Worm (Caenorhabditis elegans) whole organism, L4 larva: ENCODE measurements around the gene ZK177.11.

Experiments used
- F37D6.2 ChIP-seq: sonication (generic microtip); optimal IDR thresholded peaks from 2 replicates; lab custom pipeline; 2016; ENCODE audit warnings: mild to moderate bottlenecking, missing genetic modification characterization, missing compliant biosample characterization
- T20F7.1 ChIP-seq: fragments of 200-800 bp; sonication (Bioruptor generic); optimal IDR thresholded peaks from 2 replicates; lab custom pipeline; 2018; ENCODE audit warnings: mild to moderate bottlenecking, missing genetic modification characterization, missing compliant biosample characterization
- Y5F2A.4 ChIP-seq: fragments of 200-800 bp; sonication (Bioruptor generic); optimal IDR thresholded peaks from 2 replicates; lab custom pipeline; 2018; ENCODE audit warnings: mild to moderate bottlenecking, missing genetic modification characterization, missing compliant biosample characterization
- ZK337.2 ChIP-seq: fragments of 200-800 bp; sonication (Bioruptor generic); IDR thresholded peaks from 2 replicates; pipeline ENCODE4 v1.3.6; 2022; ENCODE audit warnings: missing genetic modification reagents, missing genetic modification characterization, missing compliant biosample characterization
- ZK546.5 ChIP-seq, 2 experiments: sonication (generic microtip); optimal IDR thresholded peaks; 2 replicates each; lab custom pipeline; 2017; ENCODE audit warnings: missing biosample characterization in 2 of 2, missing genetic modification characterization in 2 of 2
- aha-1 ChIP-seq: fragments of 150-350 bp; peaks from one replicate; lab custom pipeline; 2014; ENCODE audit warnings: missing biosample characterization, missing genetic modification characterization
- aly-2 ChIP-seq: sonication (generic microtip); optimal IDR thresholded peaks from 2 replicates; lab custom pipeline; 2018; ENCODE audit warnings: missing biosample characterization, missing genetic modification characterization
- ceh-20 ChIP-seq: fragments of 200-800 bp; sonication (Bioruptor generic); IDR thresholded peaks from 2 replicates; pipeline ENCODE4 v1.3.6; 2022; ENCODE audit warnings: missing genetic modification reagents, missing genetic modification characterization, missing compliant biosample characterization
- ceh-62 ChIP-seq: sonication (generic microtip); optimal IDR thresholded peaks from 2 replicates; lab custom pipeline; 2017; ENCODE audit warnings: missing biosample characterization, missing genetic modification characterization
- ceh-82 ChIP-seq: sonication (generic microtip); optimal IDR thresholded peaks from 2 replicates; lab custom pipeline; 2017; ENCODE audit warnings: missing biosample characterization, missing genetic modification characterization
- ctbp-1 ChIP-seq: fragments of 200-800 bp; sonication (Bioruptor generic); IDR thresholded peaks from 2 replicates; pipeline ENCODE4 v1.3.6; 2022; ENCODE audit warnings: missing genetic modification reagents, missing genetic modification characterization, missing compliant biosample characterization
- daf-16 ChIP-seq, 3 experiments: sonication (generic microtip); optimal IDR thresholded peaks; 2 replicates each; lab custom pipeline; 2016 to 2017; ENCODE audit warnings: missing genetic modification characterization in 3 of 3, missing genetic modification reagents in 3 of 3, mild to moderate bottlenecking in 2 of 3, missing compliant biosample characterization in 2 of 3, missing biosample characterization in 1 of 3, moderate library complexity in 1 of 3
- daf-19 ChIP-seq: fragments of 200-800 bp; sonication (Bioruptor generic); conservative IDR thresholded peaks from 2 replicates; pipeline ENCODE4 v1.3.6; 2022; ENCODE audit warnings: missing genetic modification characterization, missing compliant biosample characterization
- dpl-1 ChIP-seq: fragments of 150-350 bp; optimal IDR thresholded peaks from 2 replicates; lab custom pipeline; 2014; ENCODE audit warnings: missing biosample characterization, missing genetic modification reagents, missing genetic modification characterization
- duxl-1 ChIP-seq: sonication (generic microtip); optimal IDR thresholded peaks from 2 replicates; lab custom pipeline; 2016; ENCODE audit warnings: mild to moderate bottlenecking, missing genetic modification characterization, moderate library complexity, missing compliant biosample characterization; ENCODE audit not compliant: poor library complexity
- dve-1 ChIP-seq: sonication (generic microtip); optimal IDR thresholded peaks from 2 replicates; lab custom pipeline; 2017; ENCODE audit warnings: antibody characterized with exemption, mild to moderate bottlenecking, missing genetic modification characterization, missing compliant biosample characterization; ENCODE audit not compliant: insufficient read depth
- egl-43 ChIP-seq: fragments of 200-800 bp; sonication (Bioruptor generic); IDR thresholded peaks from 2 replicates; pipeline ENCODE4 v1.3.6; 2022; ENCODE audit warnings: missing genetic modification reagents, missing genetic modification characterization, missing compliant biosample characterization
- hlh-11 ChIP-seq: fragments of 200-800 bp; sonication (Bioruptor generic); optimal IDR thresholded peaks from 2 replicates; lab custom pipeline; 2018; ENCODE audit warnings: mild to moderate bottlenecking, missing genetic modification characterization, missing compliant biosample characterization
- hlh-30 ChIP-seq: sonication (generic microtip); optimal IDR thresholded peaks from 2 replicates; lab custom pipeline; 2017; ENCODE audit warnings: antibody characterized with exemption, mild to moderate bottlenecking, missing genetic modification characterization, missing compliant biosample characterization; ENCODE audit not compliant: insufficient read depth
- hmg-1.1 ChIP-seq: fragments of 200-800 bp; sonication (Bioruptor generic); IDR thresholded peaks from 2 replicates; pipeline ENCODE4 v1.3.6; 2022; ENCODE audit warnings: missing genetic modification reagents, missing genetic modification characterization, missing compliant biosample characterization
- lin-13 ChIP-seq: fragments of 150-350 bp; optimal IDR thresholded peaks from 2 replicates; lab custom pipeline; 2014; ENCODE audit warnings: missing biosample characterization, missing genetic modification reagents, missing genetic modification characterization
- lin-29 ChIP-seq: fragments of 200-800 bp; sonication (Bioruptor generic); IDR thresholded peaks from 2 replicates; pipeline ENCODE4 v1.3.6; 2022; ENCODE audit warnings: missing genetic modification reagents, missing genetic modification characterization, missing compliant biosample characterization
- lin-39 ChIP-seq: fragments of 150-350 bp; optimal IDR thresholded peaks from 2 replicates; lab custom pipeline; 2014; ENCODE audit warnings: missing biosample characterization, missing genetic modification reagents, missing genetic modification characterization
- lir-3 ChIP-seq: sonication (generic microtip); optimal IDR thresholded peaks from 2 replicates; lab custom pipeline; 2016; ENCODE audit warnings: mild to moderate bottlenecking, missing genetic modification characterization, missing compliant biosample characterization
- lsy-2 ChIP-seq, 2 experiments: fragments of 150-350 bp in 1 of 2; sonication (generic microtip) in 1 of 2; optimal IDR thresholded peaks; 2 replicates each; lab custom pipeline; 2014 to 2017; ENCODE audit warnings: missing biosample characterization in 2 of 2, missing genetic modification characterization in 2 of 2
- madf-5 ChIP-seq, 2 experiments: fragments of 200-800 bp; sonication (Bioruptor generic); IDR thresholded peaks; 2 replicates each; pipeline ENCODE4 v1.3.6; 2022; ENCODE audit warnings: missing compliant biosample characterization in 2 of 2, missing genetic modification characterization in 2 of 2
- mes-2 ChIP-seq: sonication (generic microtip); optimal IDR thresholded peaks from 2 replicates; lab custom pipeline; 2016; ENCODE audit warnings: missing genotype, mild to moderate bottlenecking, missing genetic modification characterization, missing compliant biosample characterization; ENCODE audit not compliant: poor library complexity, severe bottlenecking
- mxl-3 ChIP-seq: fragments of 200-800 bp; sonication (Bioruptor generic); optimal IDR thresholded peaks from 2 replicates; lab custom pipeline; 2018; ENCODE audit warnings: mild to moderate bottlenecking, missing genetic modification characterization, missing compliant biosample characterization
- nhr-10 ChIP-seq: fragments of 150-350 bp; optimal IDR thresholded peaks from 2 replicates; lab custom pipeline; 2014; ENCODE audit warnings: missing biosample characterization, missing genetic modification characterization
- nhr-25 ChIP-seq: sonication (generic microtip); optimal IDR thresholded peaks from 2 replicates; lab custom pipeline; 2017; ENCODE audit warnings: missing genetic modification characterization, mild to moderate bottlenecking, missing compliant biosample characterization, antibody characterized with exemption, moderate library complexity, borderline replicate concordance; ENCODE audit not compliant: insufficient read depth
- nhr-28 ChIP-seq: fragments of 150-350 bp; optimal IDR thresholded peaks from 2 replicates; lab custom pipeline; 2014; ENCODE audit warnings: missing biosample characterization, missing genetic modification characterization
- nhr-48 ChIP-seq: sonication (generic microtip); optimal IDR thresholded peaks from 2 replicates; lab custom pipeline; 2016; ENCODE audit warnings: mild to moderate bottlenecking, missing genetic modification characterization, missing compliant biosample characterization
- nhr-6 ChIP-seq: fragments of 150-350 bp; optimal IDR thresholded peaks from 2 replicates; lab custom pipeline; 2014; ENCODE audit warnings: missing biosample characterization, missing genetic modification characterization
- nhr-77 ChIP-seq: fragments of 150-350 bp; optimal IDR thresholded peaks from 2 replicates; lab custom pipeline; 2014; ENCODE audit warnings: missing biosample characterization, missing genetic modification characterization
- php-3 ChIP-seq: fragments of 200-800 bp; sonication (Bioruptor generic); IDR thresholded peaks from 2 replicates; pipeline ENCODE4 v1.3.6; 2022; ENCODE audit warnings: missing genetic modification reagents, missing genetic modification characterization, missing compliant biosample characterization
- pqm-1 ChIP-seq: sonication (generic microtip); optimal IDR thresholded peaks from 2 replicates; lab custom pipeline; 2017; ENCODE audit warnings: missing biosample characterization, missing genetic modification characterization
- rbr-2 ChIP-seq: sonication (generic microtip); optimal IDR thresholded peaks from 2 replicates; lab custom pipeline; 2016; ENCODE audit warnings: missing genotype, missing genetic modification characterization, missing compliant biosample characterization
- sdz-12 ChIP-seq: fragments of 200-800 bp; sonication (Bioruptor generic); optimal IDR thresholded peaks from 2 replicates; lab custom pipeline; 2018; ENCODE audit warnings: mild to moderate bottlenecking, missing genetic modification characterization, missing compliant biosample characterization
- set-16 ChIP-seq: fragments of 200-800 bp; sonication (Bioruptor generic); IDR thresholded peaks from 2 replicates; pipeline ENCODE4 v1.3.6; 2022; ENCODE audit warnings: missing genetic modification reagents, missing genetic modification characterization, missing compliant biosample characterization
- snpc-4 ChIP-seq: fragments of 150-350 bp; optimal IDR thresholded peaks from 2 replicates; lab custom pipeline; 2014; ENCODE audit warnings: missing biosample characterization, missing genetic modification characterization
- spr-1 ChIP-seq: sonication (generic microtip); optimal IDR thresholded peaks from 2 replicates; lab custom pipeline; 2016; ENCODE audit warnings: mild to moderate bottlenecking, missing genetic modification characterization, missing compliant biosample characterization
- unc-130 ChIP-seq: sonication (generic microtip); optimal IDR thresholded peaks from 2 replicates; lab custom pipeline; 2016; ENCODE audit warnings: missing genetic modification reagents, missing genetic modification characterization, missing compliant biosample characterization
- unc-62 ChIP-seq, 3 experiments: fragments of 150-350 bp in 1 of 3; sonication (generic microtip); optimal IDR thresholded peaks in 2 of 3; peaks in 1 of 3; 1 replicate in 1 of 3; 2 replicates in 2 of 3; lab custom pipeline; 2014 to 2017; ENCODE audit warnings: missing biosample characterization in 3 of 3, missing genetic modification characterization in 3 of 3, missing genetic modification reagents in 3 of 3, missing genotype in 1 of 3
- zfp-2 ChIP-seq: sonication (generic microtip); optimal IDR thresholded peaks from 2 replicates; lab custom pipeline; 2016; ENCODE audit warnings: mild to moderate bottlenecking, missing genetic modification characterization, missing compliant biosample characterization
- ztf-11 ChIP-seq: fragments of 150-350 bp; optimal IDR thresholded peaks from 2 replicates; lab custom pipeline; 2014; ENCODE audit warnings: missing biosample characterization, missing genetic modification characterization
- ztf-7 ChIP-seq: fragments of 150-350 bp; optimal IDR thresholded peaks from 2 replicates; lab custom pipeline; 2014; ENCODE audit warnings: missing biosample characterization, missing genetic modification characterization

Gene ZK177.11

ce11 chrII:5570272-5570671 is 47.5 kb downstream of the ZK177.11 start, which contains the start of the genes C17C3.1 and C17C3.15:
Gene C17C3.1, plus strand, starts transcription at chrII:5570572.
Gene C17C3.15, plus strand, starts transcription at chrII:5570654.
- TF ChIP-seq ztf-7 (tag; lab: Kevin White, UChicago) (no peak), lir-3 (tag; lab: Kevin White, UChicago) (no peak), aha-1 (tag; lab: Kevin White, UChicago) (no peak), nhr-28 (tag; lab: Kevin White, UChicago) (peak; percentile 76)

DNA sequence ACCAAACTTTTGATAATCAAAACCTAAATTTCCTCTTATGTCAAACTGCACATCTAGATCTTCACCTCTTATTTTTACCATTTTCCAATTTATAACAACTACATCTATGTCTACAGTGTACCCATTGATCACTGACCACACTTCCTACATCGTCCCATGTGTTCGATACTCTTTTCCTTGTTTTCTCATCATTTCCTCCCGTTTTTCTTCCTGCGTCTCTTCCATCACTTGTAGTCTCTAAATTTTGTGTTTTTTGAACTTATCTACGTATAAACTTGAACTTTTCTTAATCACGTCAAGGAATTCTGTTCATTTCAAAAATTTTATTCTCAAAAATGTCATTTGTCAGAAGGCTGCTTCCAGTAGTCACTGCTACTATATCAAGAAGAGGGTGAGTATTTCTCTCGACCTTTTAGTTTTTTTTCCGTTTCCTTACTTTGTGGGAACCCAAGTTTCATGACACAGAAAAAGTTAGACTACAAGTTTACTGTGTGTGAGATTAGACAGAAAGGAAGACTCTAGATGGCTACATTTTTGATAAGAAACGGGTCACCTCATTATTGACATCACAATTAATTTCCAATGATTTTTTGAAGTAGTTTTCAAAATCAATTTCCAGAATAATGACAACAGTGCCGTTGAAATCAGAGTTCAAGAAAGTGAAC is 49.5 kb downstream of the ZK177.11 start:
- peak; percentile 22 for TF ChIP-seq dpl-1
- peak; percentile 6 for TF ChIP-seq mxl-3 (GFP tag; lab: Kevin White, UChicago)
- peak; percentile 55 for TF ChIP-seq dve-1 (tag; lab: Kevin White, UChicago)
- TF ChIP-seq nhr-77: no peak
- TF ChIP-seq Y5F2A.4 (GFP tag; lab: Kevin White, UChicago): no peak
- TF ChIP-seq daf-19 (GFP tag; lab: Robert Waterston, UW): no peak
- TF ChIP-seq sdz-12 (GFP tag; lab: Kevin White, UChicago): no peak
- TF ChIP-seq hlh-30 (tag; lab: Kevin White, UChicago): peak; percentile 52
- TF ChIP-seq aha-1 (tag; lab: Kevin White, UChicago): peak; percentile 82
- no peak for TF ChIP-seq unc-62 (GFP tag; optimal IDR thresholded peaks at IDR 0.05 in 1 of 2; lab: Kevin White, UChicago)
- no peak for TF ChIP-seq unc-62 (tag; optimal IDR thresholded peaks at IDR 0.05; lab: Kevin White, UChicago)
- no peak for TF ChIP-seq snpc-4 (tag; lab: Kevin White, UChicago)
- no peak for TF ChIP-seq lin-39 (tag; lab: Kevin White, UChicago)
- no peak for TF ChIP-seq set-16 (GFP tag; lab: Robert Waterston, UW)
- TF ChIP-seq ZK546.5 (tag; optimal IDR thresholded peaks at IDR 0.05; lab: Kevin White, UChicago): no peak
- TF ChIP-seq ctbp-1 (GFP tag; lab: Robert Waterston, UW): no peak
- no peak for TF ChIP-seq php-3
- TF ChIP-seq ztf-7 (tag; lab: Kevin White, UChicago): no peak
- TF ChIP-seq duxl-1: no peak
- peak; percentile 22 for TF ChIP-seq mes-2 (tag; lab: Kevin White, UChicago)
- TF ChIP-seq F37D6.2 (tag; lab: Kevin White, UChicago): no peak
- TF ChIP-seq nhr-25 (tag; lab: Kevin White, UChicago): peak; percentile 61
- peak in 1 of 2 experiments; percentile 60 for TF ChIP-seq lsy-2 (tag; optimal IDR thresholded peaks at IDR 0.05; lab: Kevin White, UChicago)
- TF ChIP-seq ceh-62 (tag; lab: Kevin White, UChicago): no peak
- TF ChIP-seq nhr-28 (tag; lab: Kevin White, UChicago): peak; percentile 91
- no peak for TF ChIP-seq rbr-2 (tag; lab: Kevin White, UChicago)
- TF ChIP-seq spr-1 (tag; lab: Kevin White, UChicago): no peak
- TF ChIP-seq ceh-82 (tag; lab: Kevin White, UChicago): no peak
- no peak for TF ChIP-seq ZK337.2 (GFP tag; lab: Robert Waterston, UW)
- no peak for TF ChIP-seq pqm-1 (tag; lab: Kevin White, UChicago)
- no peak for TF ChIP-seq ztf-11 (tag; lab: Kevin White, UChicago)
- no peak for TF ChIP-seq zfp-2 (tag; lab: Kevin White, UChicago)
- TF ChIP-seq unc-130: no peak
- peak; percentile 7 for TF ChIP-seq lin-13 (GFP tag; lab: Kevin White, UChicago)
- no peak for TF ChIP-seq lin-29 (GFP tag; lab: Robert Waterston, UW)
- TF ChIP-seq madf-5 (GFP tag; IDR thresholded peaks at IDR 0.05; lab: Robert Waterston, UW): no peak
- TF ChIP-seq nhr-6 (tag; lab: Kevin White, UChicago): peak; percentile 19
- TF ChIP-seq hlh-11 (tag; lab: Kevin White, UChicago): peak; percentile 64
- TF ChIP-seq nhr-10 (tag; lab: Kevin White, UChicago): peak; percentile 87
- TF ChIP-seq egl-43: no peak
- no peak for TF ChIP-seq aly-2 (tag; lab: Kevin White, UChicago)
- peak in 1 of 2 experiments; percentile 0 for TF ChIP-seq daf-16 (GFP tag; optimal IDR thresholded peaks at IDR 0.05; lab: Kevin White, UChicago)
- TF ChIP-seq daf-16 (tag; optimal IDR thresholded peaks at IDR 0.05; lab: Kevin White, UChicago): peak; percentile 75
- TF ChIP-seq nhr-48 (tag; lab: Kevin White, UChicago): peak; percentile 58
- TF ChIP-seq hmg-1.1: peak; percentile 51
- TF ChIP-seq ceh-20 (GFP tag; lab: Robert Waterston, UW): peak; percentile 49; the same call in 1 of the 2 replicates
- TF ChIP-seq T20F7.1 (GFP tag; lab: Kevin White, UChicago): peak; percentile 13
